Fruit fly (Drosophila melanogaster): ENCODE data around the gene Sec15.
A peak's percentile ranks its signal among the peaks of the same experiment; 100 is the strongest.

The Sec15 gene

DNA sequence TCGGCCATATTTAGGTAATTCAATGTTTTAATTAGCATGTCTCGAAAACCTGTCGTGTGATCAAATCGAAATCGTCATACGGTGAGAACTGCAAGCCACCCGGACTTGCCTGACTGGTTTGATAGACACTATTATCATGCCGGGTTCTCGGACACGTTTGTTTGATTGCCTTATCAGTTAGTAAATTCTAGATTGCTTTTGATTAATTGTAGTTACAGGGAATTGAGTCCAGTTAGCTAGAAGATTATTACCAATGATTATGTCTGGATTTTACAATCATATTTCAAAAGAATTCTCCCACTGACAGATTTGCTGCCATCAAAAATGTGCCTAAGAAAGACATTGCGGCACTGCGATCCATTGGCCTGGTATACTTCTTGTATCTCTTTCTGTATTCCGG is 1.9 kb upstream of the Sec15 start:
- TF ChIP-seq Jra (GFP tag; optimal IDR thresholded peaks at IDR 0.05) (no peak), dsf (GFP tag; optimal IDR thresholded peaks at IDR 0.05; ENCODE audit: borderline replicate concordance) (no peak), GATAd (GFP tag; optimal IDR thresholded peaks at IDR 0.05) (no peak)

DNA sequence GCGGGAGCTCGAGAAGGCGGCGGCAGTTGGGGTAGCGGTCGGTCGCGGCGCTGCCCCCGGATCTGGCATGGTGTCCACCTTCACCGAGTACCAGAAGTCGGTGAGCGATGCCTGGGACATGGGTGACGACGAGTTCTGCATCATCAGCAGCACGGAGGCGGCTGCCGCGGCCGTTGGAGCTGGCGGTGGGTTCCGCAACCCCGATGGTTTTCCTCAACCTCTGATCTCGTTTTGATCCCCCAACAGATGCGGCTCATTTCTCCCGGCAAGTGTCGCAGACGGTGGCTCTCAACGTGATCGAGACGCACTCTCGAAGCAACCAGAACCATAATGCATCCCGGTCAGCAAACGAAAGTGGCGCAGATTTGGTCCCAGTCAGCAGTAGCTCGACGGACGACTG is 5.3 kb downstream of the Sec15 start:
- TF ChIP-seq br (GFP tag; optimal IDR thresholded peaks at IDR 0.05): no peak
- TF ChIP-seq GATAd (GFP tag; optimal IDR thresholded peaks at IDR 0.05): no peak
- TF ChIP-seq pan (optimal IDR thresholded peaks at IDR 0.05): no peak
- TF ChIP-seq lola (GFP tag; optimal IDR thresholded peaks at IDR 0.05): no peak
- no peak for TF ChIP-seq HLH106 (tag; optimal IDR thresholded peaks at IDR 0.05)
- TF ChIP-seq brk (GFP tag; optimal IDR thresholded peaks at IDR 0.05): no peak
- TF ChIP-seq ey (GFP tag; optimal IDR thresholded peaks at IDR 0.05): no peak
- TF ChIP-seq fru (GFP tag; optimal IDR thresholded peaks at IDR 0.05): no peak
- no peak for TF ChIP-seq Dfd (GFP tag; optimal IDR thresholded peaks at IDR 0.05)
- TF ChIP-seq psq (GFP tag; optimal IDR thresholded peaks at IDR 0.05): no peak
- no peak for TF ChIP-seq Mio (GFP tag; optimal IDR thresholded peaks at IDR 0.05)
- TF ChIP-seq sv (GFP tag; optimal IDR thresholded peaks at IDR 0.05): no peak
- no peak for TF ChIP-seq usp (GFP tag; optimal IDR thresholded peaks at IDR 0.05)
- no peak for TF ChIP-seq woc (GFP tag; optimal IDR thresholded peaks at IDR 0.05)
- TF ChIP-seq Vsx2 (GFP tag; optimal IDR thresholded peaks at IDR 0.05; ENCODE audit: partially characterized antibody): no peak
- TF ChIP-seq sage (GFP tag; optimal IDR thresholded peaks at IDR 0.05): no peak
- TF ChIP-seq CG9705 (GFP tag; optimal IDR thresholded peaks at IDR 0.05): no peak

DNA sequence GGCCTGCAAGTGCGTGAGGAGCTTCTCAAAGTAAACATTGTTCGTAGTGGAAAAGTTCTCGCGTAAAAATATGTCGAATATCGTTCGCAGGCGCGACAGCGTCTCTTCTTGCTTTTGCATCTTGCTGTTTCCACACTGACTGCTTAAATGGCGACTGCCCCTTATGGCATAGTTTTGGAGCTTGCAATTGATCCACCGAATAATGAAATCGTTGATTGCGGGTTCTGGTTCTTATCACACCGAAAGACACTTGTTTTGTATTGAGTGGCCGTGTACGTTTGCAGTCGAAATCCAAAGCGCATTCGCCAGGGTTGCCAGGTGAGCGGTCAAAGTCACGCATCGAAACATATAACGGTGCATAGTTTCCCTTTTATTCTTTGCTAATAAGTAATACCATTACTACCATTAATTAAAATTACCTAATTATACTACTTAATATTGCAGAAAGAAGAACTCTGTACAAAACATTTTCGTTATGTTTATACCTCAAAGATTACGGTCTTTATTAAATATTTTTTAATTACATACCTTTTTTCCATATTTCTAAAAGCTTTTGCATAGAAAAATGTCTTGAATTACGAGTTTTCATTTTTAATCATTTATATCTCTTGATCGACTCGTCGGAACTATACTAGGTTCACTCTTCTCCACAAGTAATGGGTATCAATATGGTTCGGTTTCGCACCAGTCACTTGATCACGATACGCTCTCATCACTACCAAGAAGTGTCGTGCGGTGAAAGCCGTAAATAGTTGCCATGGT is 6.1 kb downstream of the Sec15 start, which contains the start of the genes CG7044 and Tbc1d22:
Gene CG7044 (minus strand): TSS at position 266 of the 762 bp plus-strand sequence.
Gene Tbc1d22 (plus strand): TSS at position 747 of the 762 bp plus-strand sequence.
- TF ChIP-seq woc (GFP tag; optimal IDR thresholded peaks at IDR 0.05) (peak; percentile 82), Hr83 (GFP tag; optimal IDR thresholded peaks at IDR 0.05; ENCODE audit: poor library complexity, severe bottlenecking) (no peak), HLH106 (tag; optimal IDR thresholded peaks at IDR 0.05) (peak; percentile 65), jim (GFP tag; optimal IDR thresholded peaks at IDR 0.05) (no peak), CrebA (GFP tag; optimal IDR thresholded peaks at IDR 0.05; ENCODE audit: borderline replicate concordance) (no peak), brk (GFP tag; optimal IDR thresholded peaks at IDR 0.05) (no peak), dmrt93B (GFP tag; optimal IDR thresholded peaks at IDR 0.05) (no peak), GATAd (GFP tag; optimal IDR thresholded peaks at IDR 0.05) (no peak), foxo (GFP tag; optimal IDR thresholded peaks at IDR 0.05) (peak in 1 of 2 experiments; percentile 62), ey (GFP tag; optimal IDR thresholded peaks at IDR 0.05) (peak; percentile 52), Jra (GFP tag; optimal IDR thresholded peaks at IDR 0.05) (no peak), Mio (GFP tag; optimal IDR thresholded peaks at IDR 0.05) (no peak), OdsH (GFP tag; optimal IDR thresholded peaks at IDR 0.05) (peak; percentile 47), sv (GFP tag; optimal IDR thresholded peaks at IDR 0.05) (peak; percentile 21), N (GFP tag; optimal IDR thresholded peaks at IDR 0.05) (no peak), h (GFP tag; optimal IDR thresholded peaks at IDR 0.05) (no peak), pan (optimal IDR thresholded peaks at IDR 0.05) (no peak), CG9705 (GFP tag; optimal IDR thresholded peaks at IDR 0.05) (peak; percentile 33), sage (GFP tag; optimal IDR thresholded peaks at IDR 0.05) (no peak), lola (GFP tag; optimal IDR thresholded peaks at IDR 0.05) (no peak), psq (GFP tag; optimal IDR thresholded peaks at IDR 0.05) (peak; percentile 46), Dif (GFP tag; optimal IDR thresholded peaks at IDR 0.05; ENCODE audit: partially characterized antibody) (no peak), Hr78 (GFP tag; optimal IDR thresholded peaks at IDR 0.05) (no peak), Hnf4 (GFP tag; optimal IDR thresholded peaks at IDR 0.05) (no peak), rgr (GFP tag; optimal IDR thresholded peaks at IDR 0.05) (peak; percentile 54), Abd-B (GFP tag; optimal IDR thresholded peaks at IDR 0.05) (no peak), fru (GFP tag; optimal IDR thresholded peaks at IDR 0.05) (no peak), dl (GFP tag; optimal IDR thresholded peaks at IDR 0.05; ENCODE audit: insufficient read depth in 1 of 2, partially characterized antibody in 2 of 2) (no peak), dsf (GFP tag; optimal IDR thresholded peaks at IDR 0.05; ENCODE audit: borderline replicate concordance) (peak; percentile 11), CG32264 (GFP tag; optimal IDR thresholded peaks at IDR 0.05) (no peak), Myc (optimal IDR thresholded peaks at IDR 0.05) (no peak), usp (GFP tag; optimal IDR thresholded peaks at IDR 0.05) (no peak), Rel (GFP tag; optimal IDR thresholded peaks at IDR 0.05) (no peak), Rel (tag; optimal IDR thresholded peaks at IDR 0.05) (no peak), br (GFP tag; optimal IDR thresholded peaks at IDR 0.05) (no peak), Sp1 (GFP tag; optimal IDR thresholded peaks at IDR 0.05) (peak; percentile 54), Vsx2 (GFP tag; optimal IDR thresholded peaks at IDR 0.05; ENCODE audit: partially characterized antibody) (no peak), tai (GFP tag; optimal IDR thresholded peaks at IDR 0.05) (no peak), Dfd (GFP tag; optimal IDR thresholded peaks at IDR 0.05) (no peak)

All from whole organism, wandering third instar larva.